Worm (Caenorhabditis elegans) whole organism, mixed stage, embryonic: ENCODE data around the gene ZC455.1.

Experiments used
- M03D4.4 ChIP-seq: sonication (generic microtip); optimal IDR thresholded peaks from 2 replicates; lab custom pipeline; 2017; ENCODE audit warnings: mild to moderate bottlenecking, missing genetic modification characterization, missing compliant biosample characterization
- bed-3 ChIP-seq: fragments of 200-800 bp; sonication (Bioruptor generic); optimal IDR thresholded peaks from 3 replicates; lab custom pipeline; 2018; ENCODE audit warnings: mild to moderate bottlenecking, missing genetic modification characterization, moderate library complexity, missing compliant biosample characterization
- blmp-1 ChIP-seq: fragments of 150-350 bp; optimal IDR thresholded peaks from 2 replicates; lab custom pipeline; 2014; ENCODE audit warnings: missing biosample characterization, missing genetic modification characterization
- ceh-43 ChIP-seq: fragments of 200-800 bp; sonication (Bioruptor generic); optimal IDR thresholded peaks from 2 replicates; lab custom pipeline; 2018; ENCODE audit warnings: mild to moderate bottlenecking, missing genetic modification characterization, moderate library complexity, missing compliant biosample characterization
- ceh-83 ChIP-seq: fragments of 200-800 bp; sonication (Bioruptor generic); optimal IDR thresholded peaks from 2 replicates; lab custom pipeline; 2018; ENCODE audit warnings: mild to moderate bottlenecking, missing genetic modification characterization, missing compliant biosample characterization
- ces-1 ChIP-seq: fragments of 150-350 bp; optimal IDR thresholded peaks from 2 replicates; lab custom pipeline; 2014; ENCODE audit warnings: missing biosample characterization, missing genetic modification reagents, missing genetic modification characterization
- cnd-1 ChIP-seq: fragments of 200-800 bp; sonication (Bioruptor generic); optimal IDR thresholded peaks from 2 replicates; lab custom pipeline; 2018; ENCODE audit warnings: mild to moderate bottlenecking, missing genetic modification characterization, missing compliant biosample characterization
- drap-1 ChIP-seq: fragments of 200-800 bp; sonication (Bioruptor generic); optimal IDR thresholded peaks from 3 replicates; lab custom pipeline; 2018; ENCODE audit warnings: mild to moderate bottlenecking, missing genetic modification characterization, missing compliant biosample characterization
- elt-1 ChIP-seq: sonication (generic microtip); optimal IDR thresholded peaks from 2 replicates; lab custom pipeline; 2017; ENCODE audit warnings: missing genetic modification characterization, mild to moderate bottlenecking, missing compliant biosample characterization, antibody characterized with exemption, moderate library complexity, borderline replicate concordance; ENCODE audit not compliant: insufficient read depth
- elt-3 ChIP-seq: fragments of 150-350 bp; optimal IDR thresholded peaks from 2 replicates; lab custom pipeline; 2014; ENCODE audit warnings: missing biosample characterization, missing genetic modification characterization
- flh-1 ChIP-seq: fragments of 200-800 bp; sonication (Bioruptor generic); optimal IDR thresholded peaks from 2 replicates; lab custom pipeline; 2018; ENCODE audit warnings: mild to moderate bottlenecking, missing genetic modification characterization, moderate library complexity, missing compliant biosample characterization
- ham-2 ChIP-seq: fragments of 200-800 bp; sonication (Bioruptor generic); optimal IDR thresholded peaks from 2 replicates; lab custom pipeline; 2018; ENCODE audit warnings: mild to moderate bottlenecking, missing genetic modification characterization, missing compliant biosample characterization
- hlh-1 ChIP-seq: fragments of 150-350 bp; optimal IDR thresholded peaks from 2 replicates; lab custom pipeline; 2014; ENCODE audit warnings: missing biosample characterization, missing genetic modification reagents, missing genetic modification characterization
- lin-32 ChIP-seq: fragments of 200-800 bp; sonication (Bioruptor generic); optimal IDR thresholded peaks from 2 replicates; lab custom pipeline; 2018; ENCODE audit warnings: mild to moderate bottlenecking, missing genetic modification characterization, missing compliant biosample characterization
- lsy-2 ChIP-seq: fragments of 150-350 bp; optimal IDR thresholded peaks from 2 replicates; lab custom pipeline; 2014; ENCODE audit warnings: missing biosample characterization, missing genetic modification characterization
- mab-5 ChIP-seq: fragments of 150-350 bp; optimal IDR thresholded peaks from 2 replicates; lab custom pipeline; 2014; ENCODE audit warnings: missing biosample characterization, missing genetic modification characterization
- mep-1 ChIP-seq: fragments of 150-350 bp; optimal IDR thresholded peaks from 2 replicates; lab custom pipeline; 2017; ENCODE audit warnings: missing biosample characterization, missing genetic modification reagents, missing genetic modification characterization, inconsistent platforms
- mls-2 ChIP-seq: sonication (generic microtip); optimal IDR thresholded peaks from 2 replicates; lab custom pipeline; 2016; ENCODE audit warnings: mild to moderate bottlenecking, missing genetic modification characterization, moderate library complexity, missing compliant biosample characterization
- nhr-12 ChIP-seq: fragments of 150-350 bp; optimal IDR thresholded peaks from 2 replicates; lab custom pipeline; 2014; ENCODE audit warnings: missing biosample characterization, missing genetic modification characterization
- nhr-2 ChIP-seq: fragments of 150-350 bp; optimal IDR thresholded peaks from 2 replicates; lab custom pipeline; 2014; ENCODE audit warnings: missing biosample characterization, missing genetic modification characterization
- nhr-237 ChIP-seq: fragments of 150-350 bp; optimal IDR thresholded peaks from 2 replicates; lab custom pipeline; 2014; ENCODE audit warnings: missing biosample characterization, missing genetic modification characterization
- nhr-28 ChIP-seq: fragments of 150-350 bp; optimal IDR thresholded peaks from 2 replicates; lab custom pipeline; 2014; ENCODE audit warnings: missing biosample characterization, missing genetic modification characterization
- nhr-76 ChIP-seq: sonication (generic microtip); optimal IDR thresholded peaks from 2 replicates; lab custom pipeline; 2017; ENCODE audit warnings: missing biosample characterization, missing genetic modification characterization
- sem-2 ChIP-seq: fragments of 200-800 bp; sonication (Bioruptor generic); optimal IDR thresholded peaks from 2 replicates; lab custom pipeline; 2018; ENCODE audit warnings: mild to moderate bottlenecking, missing genetic modification characterization, missing compliant biosample characterization
- snpc-4 ChIP-seq: fragments of 150-350 bp; optimal IDR thresholded peaks from 2 replicates; lab custom pipeline; 2014; ENCODE audit warnings: missing biosample characterization, missing genetic modification characterization
- sptf-1 ChIP-seq: sonication (generic microtip); optimal IDR thresholded peaks from 2 replicates; lab custom pipeline; 2017; ENCODE audit warnings: mild to moderate bottlenecking, missing genetic modification characterization, moderate library complexity, missing compliant biosample characterization
- tbx-8 ChIP-seq: fragments of 200-800 bp; sonication (Bioruptor generic); optimal IDR thresholded peaks from 2 replicates; lab custom pipeline; 2018; ENCODE audit warnings: mild to moderate bottlenecking, missing genetic modification characterization, moderate library complexity, missing compliant biosample characterization
- unc-120 ChIP-seq: sonication (generic microtip); optimal IDR thresholded peaks from 2 replicates; lab custom pipeline; 2017; ENCODE audit warnings: missing genetic modification characterization, missing compliant biosample characterization; ENCODE audit not compliant: poor library complexity, severe bottlenecking
- unc-39 ChIP-seq: fragments of 150-350 bp; optimal IDR thresholded peaks from 2 replicates; lab custom pipeline; 2014; ENCODE audit warnings: missing biosample characterization, missing genetic modification characterization
- unc-62 ChIP-seq: fragments of 150-350 bp; optimal IDR thresholded peaks from 2 replicates; lab custom pipeline; 2014; ENCODE audit warnings: missing biosample characterization, missing genetic modification reagents, missing genetic modification characterization
- zip-8 ChIP-seq: fragments of 150-350 bp; optimal IDR thresholded peaks from 2 replicates; lab custom pipeline; 2014; ENCODE audit warnings: missing biosample characterization, missing genetic modification characterization
- ztf-11 ChIP-seq: fragments of 150-350 bp; optimal IDR thresholded peaks from 2 replicates; lab custom pipeline; 2014; ENCODE audit warnings: missing biosample characterization, missing genetic modification characterization

ZC455.1 gene

ce11 chrV:12729220-12729619, 44.1 kb upstream of the ZC455.1 start, which contains the start of gene R11D1.10:
R11D1.10 (plus strand) TSS chrV:12729520.
- TF ChIP-seq zip-8 (tag; lab: Kevin White, UChicago) = no peak
- TF ChIP-seq nhr-28 (tag; lab: Kevin White, UChicago) = no peak
- no peak for TF ChIP-seq elt-3 (tag; lab: Kevin White, UChicago)
- no peak for TF ChIP-seq nhr-2
- no peak for TF ChIP-seq ham-2 (GFP tag; lab: Kevin White, UChicago)
- no peak for TF ChIP-seq flh-1
- TF ChIP-seq drap-1 = no peak
- TF ChIP-seq tbx-8 (GFP tag; lab: Kevin White, UChicago) = no peak
- no peak for TF ChIP-seq mls-2 (tag; lab: Kevin White, UChicago)
- TF ChIP-seq sptf-1 (tag; lab: Kevin White, UChicago) = no peak
- TF ChIP-seq snpc-4 (tag; lab: Kevin White, UChicago) = no peak
- no peak for TF ChIP-seq mep-1 (tag; lab: Kevin White, UChicago)
- no peak for TF ChIP-seq ceh-83 (GFP tag; lab: Kevin White, UChicago)
- TF ChIP-seq blmp-1 (tag; lab: Kevin White, UChicago) = no peak

- TF ChIP-seq sem-2 (GFP tag; lab: Kevin White, UChicago) (no peak), unc-62 (GFP tag; lab: Kevin White, UChicago) (no peak), ztf-11 (tag; lab: Kevin White, UChicago) (no peak), M03D4.4 (no peak), nhr-2 (no peak), unc-39 (tag; lab: Kevin White, UChicago) (no peak), lsy-2 (tag; lab: Kevin White, UChicago) (no peak), mls-2 (tag; lab: Kevin White, UChicago) (no peak), elt-1 (no peak), mab-5 (tag; lab: Kevin White, UChicago) (no peak), ham-2 (GFP tag; lab: Kevin White, UChicago) (no peak), snpc-4 (tag; lab: Kevin White, UChicago) (no peak), cnd-1 (tag; lab: Kevin White, UChicago) (no peak), sptf-1 (tag; lab: Kevin White, UChicago) (no peak), bed-3 (GFP tag; lab: Kevin White, UChicago) (no peak), flh-1 (no peak), hlh-1 (tag; lab: Kevin White, UChicago) (no peak), ceh-83 (GFP tag; lab: Kevin White, UChicago) (no peak), nhr-237 (no peak), tbx-8 (GFP tag; lab: Kevin White, UChicago) (no peak)
- TF ChIP-seq, all 35 proteins: peak for 0
These were observed 40.6 kb upstream of the ZC455.1 start for ce11 chrV:12732734-12733133.

DNA sequence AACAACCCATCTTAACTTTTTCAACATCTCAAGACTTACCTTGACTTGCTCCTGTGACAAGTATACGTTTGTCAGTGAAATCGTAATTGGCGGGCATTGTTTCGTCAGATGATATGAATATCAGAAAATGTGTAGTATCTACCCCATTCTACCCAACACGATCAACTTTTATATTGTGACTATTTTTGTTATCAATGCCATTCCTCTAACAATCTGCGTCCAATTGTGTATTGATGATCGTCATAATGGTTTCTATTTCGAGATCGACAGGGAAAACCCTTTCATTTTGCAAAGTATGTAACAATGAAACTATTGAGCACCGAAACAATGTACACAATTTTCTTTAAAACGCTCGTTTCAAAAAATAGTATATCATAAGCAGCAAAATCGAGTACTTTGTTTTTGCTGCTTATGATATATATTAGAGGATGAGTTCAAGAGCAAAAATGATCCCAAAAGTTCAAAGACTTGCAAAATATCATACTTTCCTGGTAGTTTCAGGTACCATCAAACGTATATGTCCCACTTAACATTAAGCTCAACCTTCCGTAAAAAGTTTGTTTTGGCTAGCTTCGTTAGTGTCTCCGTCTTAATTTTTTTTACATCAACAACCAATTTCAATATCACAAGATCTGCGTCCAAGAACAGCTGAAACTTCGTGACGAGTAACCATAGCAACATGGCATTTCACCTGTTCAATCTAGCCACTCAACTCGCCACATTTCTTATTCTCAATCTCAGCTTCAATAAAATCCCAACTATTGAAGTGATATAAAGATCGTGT, 39.7 kb upstream of the ZC455.1 start, which contains the start of the genes dhs-21 and xbx-9:
TSS of gene dhs-21 (minus strand) at position 181 of the 784 bp plus-strand sequence.
TSS of gene xbx-9 (plus strand) at position 734 of the 784 bp plus-strand sequence.
- TF ChIP-seq unc-120 (tag; lab: Kevin White, UChicago) = no peak
- TF ChIP-seq blmp-1 (tag; lab: Kevin White, UChicago) = no peak
- no peak for TF ChIP-seq sem-2 (GFP tag; lab: Kevin White, UChicago)
- TF ChIP-seq lsy-2 (tag; lab: Kevin White, UChicago) = no peak
- TF ChIP-seq flh-1 = no peak
- TF ChIP-seq elt-3 (tag; lab: Kevin White, UChicago) = no peak
- no peak for TF ChIP-seq sptf-1 (tag; lab: Kevin White, UChicago)
- TF ChIP-seq lin-32 = no peak
- TF ChIP-seq nhr-76 = no peak
- TF ChIP-seq ces-1 = no peak
- no peak for TF ChIP-seq mls-2 (tag; lab: Kevin White, UChicago)
- no peak for TF ChIP-seq nhr-12 (tag; lab: Kevin White, UChicago)
- no peak for TF ChIP-seq ceh-43
- TF ChIP-seq ztf-11 (tag; lab: Kevin White, UChicago) = no peak
- TF ChIP-seq mab-5 (tag; lab: Kevin White, UChicago) = no peak
- TF ChIP-seq mep-1 (tag; lab: Kevin White, UChicago) = no peak
- no peak for TF ChIP-seq nhr-28 (tag; lab: Kevin White, UChicago)
- TF ChIP-seq, all 35 proteins: peak for 0
